Fruit fly (Drosophila melanogaster) whole organism, embryonic: Measurements from ENCODE around the gene Pex10.

Experiments
- Asciz ChIP-seq: fragments of 200-800 bp; sonication (Bioruptor generic); optimal IDR thresholded peaks from 2 replicates; lab custom pipeline; 2017; ENCODE audit warnings: missing biosample characterization, mild to moderate bottlenecking, missing genetic modification characterization, missing genetic modification reagents
- Atf3 ChIP-seq: fragments of 200-800 bp; sonication (Bioruptor generic); optimal IDR thresholded peaks from 3 replicates; lab custom pipeline; 2016; ENCODE audit warnings: missing biosample characterization, missing genetic modification characterization
- Atf6 ChIP-seq: fragments of 200-800 bp; sonication (Bioruptor generic); IDR thresholded peaks from 2 replicates; pipeline ENCODE4 v1.3.6; 2022; ENCODE audit warnings: missing biosample characterization, missing genetic modification characterization
- CG10959 ChIP-seq: fragments of 200-800 bp; sonication (Bioruptor generic); IDR thresholded peaks from 2 replicates; pipeline ENCODE4 v1.3.6; 2022; ENCODE audit warnings: missing biosample characterization, missing genetic modification characterization
- CG11085 ChIP-seq: fragments of 200-800 bp; sonication (Bioruptor generic); IDR thresholded peaks from 2 replicates; pipeline ENCODE4 v1.3.6; 2022; ENCODE audit warnings: missing biosample characterization, missing genetic modification characterization
- CG11247 ChIP-seq: fragments of 200-800 bp; sonication (Bioruptor generic); IDR thresholded peaks from 2 replicates; pipeline ENCODE4 v1.3.6; 2022; ENCODE audit warnings: missing biosample characterization, missing genetic modification characterization
- CG12391 ChIP-seq: fragments of 200-800 bp; sonication (Bioruptor generic); optimal IDR thresholded peaks from 3 replicates; lab custom pipeline; 2018; ENCODE audit warnings: missing biosample characterization, mild to moderate bottlenecking, missing genetic modification characterization, moderate library complexity
- CG12659 ChIP-seq: fragments of 200-800 bp; sonication (Bioruptor generic); optimal IDR thresholded peaks from 3 replicates; lab custom pipeline; 2017; ENCODE audit warnings: mild to moderate bottlenecking, missing biosample characterization, missing genetic modification reagents, missing genetic modification characterization
- CG12942 ChIP-seq: fragments of 200-800 bp; sonication (Bioruptor generic); optimal IDR thresholded peaks from 3 replicates; lab custom pipeline; 2016; ENCODE audit warnings: missing biosample characterization, missing genetic modification characterization
- CG13624 ChIP-seq: fragments of 200-800 bp; sonication (Bioruptor generic); optimal IDR thresholded peaks from 2 replicates; lab custom pipeline; 2016; ENCODE audit warnings: missing biosample characterization, missing genetic modification characterization
- CG14667 ChIP-seq: fragments of 200-800 bp; sonication (Bioruptor generic); IDR thresholded peaks from 2 replicates; pipeline ENCODE4 v1.3.6; 2022; ENCODE audit warnings: missing biosample characterization, missing genetic modification characterization
- CG18262 ChIP-seq: fragments of 200-800 bp; optimal IDR thresholded peaks from 3 replicates; lab custom pipeline; 2019; ENCODE audit warnings: missing biosample characterization, mild to moderate bottlenecking, missing genetic modification characterization, moderate library complexity
- CG1832 ChIP-seq: fragments of 200-800 bp; sonication (Bioruptor generic); optimal IDR thresholded peaks from 2 replicates; lab custom pipeline; 2017; ENCODE audit warnings: missing biosample characterization, mild to moderate bottlenecking, missing genetic modification characterization, inconsistent platforms
- CG18476 ChIP-seq: fragments of 200-800 bp; sonication (Bioruptor generic); optimal IDR thresholded peaks from 2 replicates; lab custom pipeline; 2016; ENCODE audit warnings: missing biosample characterization, mild to moderate bottlenecking, missing genetic modification characterization
- CG18599 ChIP-seq: fragments of 200-800 bp; sonication (Bioruptor generic); optimal IDR thresholded peaks from 3 replicates; lab custom pipeline; 2017; ENCODE audit warnings: missing biosample characterization, missing genetic modification characterization, mild to moderate bottlenecking, moderate library complexity, missing genetic modification reagents
- CG2678 ChIP-seq: fragments of 200-800 bp; sonication (Bioruptor generic); optimal IDR thresholded peaks from 3 replicates; lab custom pipeline; 2019; ENCODE audit warnings: missing biosample characterization, mild to moderate bottlenecking, missing genetic modification characterization, moderate library complexity
- CG3281 ChIP-seq: fragments of 200-800 bp; sonication (Bioruptor generic); optimal IDR thresholded peaks from 3 replicates; lab custom pipeline; 2017; ENCODE audit warnings: missing biosample characterization, mild to moderate bottlenecking, missing genetic modification characterization
- CG33557 ChIP-seq: fragments of 200-800 bp; sonication (Bioruptor generic); optimal IDR thresholded peaks from 2 replicates; lab custom pipeline; 2019; ENCODE audit warnings: missing biosample characterization, mild to moderate bottlenecking, missing genetic modification characterization, moderate library complexity
- CG42726 ChIP-seq: fragments of 200-800 bp; sonication (Bioruptor generic); IDR thresholded peaks from 2 replicates; pipeline ENCODE4 v1.3.6; 2022; ENCODE audit warnings: missing biosample characterization, missing genetic modification characterization; ENCODE audit not compliant: partially characterized antibody
- CG4820 ChIP-seq: fragments of 200-800 bp; sonication (Bioruptor generic); optimal IDR thresholded peaks from 3 replicates; lab custom pipeline; 2016; ENCODE audit warnings: missing biosample characterization, missing genetic modification characterization
- CG8290 ChIP-seq, 3 experiments: fragments of 200-800 bp; sonication (Bioruptor generic); optimal IDR thresholded peaks; 2 replicates each; lab custom pipeline; 2016 to 2019; ENCODE audit warnings: missing biosample characterization in 3 of 3, missing genetic modification characterization in 3 of 3, mild to moderate bottlenecking in 2 of 3, moderate library complexity in 1 of 3
- CG8924 ChIP-seq: fragments of 200-800 bp; optimal IDR thresholded peaks from 3 replicates; lab custom pipeline; 2019; ENCODE audit warnings: missing biosample characterization, mild to moderate bottlenecking, missing genetic modification characterization, moderate library complexity
- CG9797 ChIP-seq: fragments of 200-800 bp; sonication (Bioruptor generic); optimal IDR thresholded peaks from 3 replicates; lab custom pipeline; 2018; ENCODE audit warnings: missing biosample characterization, mild to moderate bottlenecking, missing genetic modification characterization
- CG9932 ChIP-seq: fragments of 200-800 bp; sonication (Bioruptor generic); IDR thresholded peaks from 2 replicates; pipeline ENCODE4 v1.3.6; 2022; ENCODE audit warnings: missing biosample characterization, missing genetic modification characterization
- Doc2 ChIP-seq: fragments of 200-800 bp; sonication (Bioruptor generic); IDR thresholded peaks from 2 replicates; pipeline ENCODE4 v1.3.6; 2022; ENCODE audit warnings: missing biosample characterization, missing genetic modification characterization
- Dref ChIP-seq: fragments of 200-800 bp; sonication (Bioruptor generic); IDR thresholded peaks from 2 replicates; pipeline ENCODE4 v1.3.6; 2022; ENCODE audit warnings: missing biosample characterization, missing genetic modification characterization
- Mrtf ChIP-seq: fragments of 200-800 bp; sonication (Bioruptor generic); IDR thresholded peaks from 3 replicates; pipeline ENCODE4 v1.3.6; 2022; ENCODE audit warnings: missing biosample characterization, missing genetic modification characterization
- NFAT ChIP-seq: fragments of 200-800 bp; sonication (Bioruptor generic); IDR thresholded peaks from 2 replicates; pipeline ENCODE4 v1.3.6; 2022; ENCODE audit warnings: missing biosample characterization, missing genetic modification characterization
- PHDP ChIP-seq: fragments of 200-800 bp; sonication (Bioruptor generic); optimal IDR thresholded peaks from 3 replicates; lab custom pipeline; 2018; ENCODE audit warnings: missing biosample characterization, mild to moderate bottlenecking, missing genetic modification characterization, moderate library complexity
- Sox102F ChIP-seq: fragments of 200-800 bp; sonication (Bioruptor generic); optimal IDR thresholded peaks from 2 replicates; lab custom pipeline; 2018; ENCODE audit warnings: missing biosample characterization, mild to moderate bottlenecking, missing genetic modification characterization, moderate library complexity
- Tbp ChIP-seq: fragments of >200 bp; optimal IDR thresholded peaks from 2 replicates; lab custom pipeline; 2018; ENCODE audit warnings: missing biosample characterization, missing genetic modification characterization
- Xrp1 ChIP-seq: fragments of 200-800 bp; sonication (Bioruptor generic); IDR thresholded peaks from 2 replicates; pipeline ENCODE4 v1.3.6; 2022; ENCODE audit warnings: missing biosample characterization, missing genetic modification characterization
- bbx ChIP-seq: fragments of 200-800 bp; sonication (Bioruptor generic); IDR thresholded peaks from 2 replicates; pipeline ENCODE4 v1.3.6; 2022; ENCODE audit warnings: missing biosample characterization, missing genetic modification characterization; ENCODE audit not compliant: partially characterized antibody
- crp ChIP-seq, 2 experiments: fragments of 200-800 bp; sonication (Bioruptor generic); optimal IDR thresholded peaks; 2 replicates in 1 of 2; 3 replicates in 1 of 2; lab custom pipeline; 2017; ENCODE audit warnings: missing biosample characterization in 2 of 2, missing genetic modification characterization in 2 of 2, mild to moderate bottlenecking in 1 of 2, moderate library complexity in 1 of 2
- gsb-n ChIP-seq: fragments of 200-800 bp; sonication (Bioruptor generic); optimal IDR thresholded peaks from 3 replicates; lab custom pipeline; 2018; ENCODE audit warnings: missing biosample characterization, mild to moderate bottlenecking, missing genetic modification characterization
- gt ChIP-seq: fragments of 200-800 bp; sonication (Bioruptor generic); IDR thresholded peaks from 2 replicates; pipeline ENCODE4 v1.3.6; 2022; ENCODE audit warnings: missing biosample characterization, missing genetic modification characterization
- hbn ChIP-seq: fragments of 200-800 bp; sonication (Bioruptor generic); IDR thresholded peaks from 2 replicates; pipeline ENCODE4 v1.3.6; 2022; ENCODE audit warnings: missing biosample characterization, missing genetic modification characterization; ENCODE audit not compliant: partially characterized antibody
- jigr1 ChIP-seq: fragments of 200-800 bp; sonication (Bioruptor generic); IDR thresholded peaks from 3 replicates; pipeline ENCODE4 v1.3.6; 2022; ENCODE audit warnings: missing biosample characterization, missing genetic modification characterization
- lilli ChIP-seq: fragments of 200-800 bp; sonication (Bioruptor generic); optimal IDR thresholded peaks from 3 replicates; lab custom pipeline; 2016; ENCODE audit warnings: missing biosample characterization, missing genetic modification characterization
- p53 ChIP-seq: fragments of 200-800 bp; sonication (Bioruptor generic); optimal IDR thresholded peaks from 2 replicates; lab custom pipeline; 2016; ENCODE audit warnings: missing biosample characterization, missing genetic modification characterization
- pan ChIP-seq, 4 experiments: fragments of >200 bp in 3 of 4; fragments of 200-800 bp in 1 of 4; sonication (Bioruptor generic) in 1 of 4; optimal IDR thresholded peaks in 3 of 4; IDR thresholded peaks in 1 of 4; 2 replicates each; pipeline versions ENCODE4 v1.3.6 to Lab custom; 2017 to 2022; ENCODE audit warnings: missing biosample characterization in 2 of 4, missing genetic modification characterization in 2 of 4, mixed read lengths in 1 of 4
- pho ChIP-seq: fragments of 200-800 bp; sonication (Bioruptor generic); optimal IDR thresholded peaks from 2 replicates; lab custom pipeline; 2016; ENCODE audit warnings: missing biosample characterization, missing genetic modification characterization
- pita ChIP-seq: fragments of 200-800 bp; sonication (Bioruptor generic); optimal IDR thresholded peaks from 2 replicates; lab custom pipeline; 2017; ENCODE audit warnings: missing biosample characterization, mild to moderate bottlenecking, missing genetic modification characterization
- tio ChIP-seq: fragments of 200-800 bp; sonication (Bioruptor generic); optimal IDR thresholded peaks from 2 replicates; lab custom pipeline; 2017; ENCODE audit warnings: missing biosample characterization, missing genetic modification characterization, inconsistent platforms
- toy ChIP-seq: fragments of 200-800 bp; sonication (Bioruptor generic); IDR thresholded peaks from 2 replicates; pipeline ENCODE4 v1.3.6; 2022; ENCODE audit warnings: missing biosample characterization, missing genetic modification characterization
- unpg ChIP-seq: fragments of 200-800 bp; sonication (Bioruptor generic); optimal IDR thresholded peaks from 3 replicates; lab custom pipeline; 2018; ENCODE audit warnings: missing biosample characterization, mild to moderate bottlenecking, missing genetic modification characterization, moderate library complexity
- vnd ChIP-seq: fragments of 200-800 bp; sonication (Bioruptor generic); IDR thresholded peaks from 3 replicates; pipeline ENCODE4 v1.3.6; 2022; ENCODE audit warnings: missing biosample characterization, missing genetic modification characterization; ENCODE audit not compliant: partially characterized antibody
- wor ChIP-seq: fragments of 200-800 bp; sonication (Bioruptor generic); IDR thresholded peaks from 2 replicates; pipeline ENCODE4 v1.3.6; 2022; ENCODE audit warnings: missing biosample characterization, missing genetic modification characterization

Pex10 gene

DNA sequence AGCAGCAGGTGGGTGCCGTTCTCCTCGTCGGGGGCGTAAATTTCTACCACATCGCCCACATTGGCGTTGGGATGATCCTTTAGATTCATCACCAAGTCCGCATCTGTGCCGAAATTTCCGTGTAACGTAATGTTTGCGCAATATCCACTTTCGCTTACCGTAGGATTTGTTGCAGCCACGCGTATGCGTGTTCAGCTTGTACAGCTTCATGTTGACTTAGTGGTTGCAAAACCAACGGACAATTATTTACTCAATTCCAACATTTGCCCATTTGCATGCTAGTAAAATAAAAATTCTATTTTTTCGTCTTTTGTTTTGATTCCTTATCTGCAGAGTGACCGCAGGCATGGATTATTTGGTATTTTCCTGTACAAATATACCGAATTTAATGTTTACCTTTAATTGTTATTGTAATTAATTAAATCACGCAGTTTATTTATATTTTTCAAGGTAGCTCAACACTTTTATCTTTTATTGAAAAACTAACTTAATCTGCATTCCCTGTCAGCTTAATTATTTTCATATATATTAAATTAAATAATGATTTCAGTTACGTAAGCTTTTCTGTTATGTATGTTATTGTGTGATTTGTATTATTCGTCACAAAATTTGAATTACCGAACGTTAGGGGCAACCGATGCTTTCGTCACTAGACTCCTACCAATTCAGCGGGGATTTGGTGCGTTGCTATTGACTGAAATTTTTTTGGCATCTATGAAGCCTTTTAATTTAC lies 24.2 kb upstream of the Pex10 start, which contains the start of gene Iml1 (continued):
- TF ChIP-seq CG18262 (tag; lab: Kevin White, UChicago) (no peak), Dref (GFP tag; lab: Robert Waterston, UW) (no peak), CG13624 (GFP tag; lab: Kevin White, UChicago) (no peak), Atf3 (no peak), CG12659 (GFP tag; lab: Kevin White, UChicago) (peak; percentile 30), CG1832 (no peak), toy (0 out of 2 replicates have a peak, but pooled peaks have one; percentile 14), CG2678 (tag; lab: Kevin White, UChicago) (no peak), CG14667 (GFP tag; lab: Robert Waterston, UW) (peak; percentile 31; the same call in 1 of the 2 replicates), p53 (GFP tag; lab: Kevin White, UChicago) (no peak), Mrtf (GFP tag; lab: Robert Waterston, UW) (no peak; the same call in 2 of the 3 replicates), lilli (GFP tag; lab: Kevin White, UChicago) (no peak), Asciz (GFP tag; lab: Kevin White, UChicago) (no peak), CG11085 (GFP tag; lab: Robert Waterston, UW) (0 out of 2 replicates have a peak, but pooled peaks have one; percentile 20), CG8924 (tag; lab: Kevin White, UChicago) (peak; percentile 60), CG12391 (tag; lab: Kevin White, UChicago) (peak; percentile 68), gt (GFP tag; lab: Robert Waterston, UW) (no peak), CG9932 (peak; percentile 79), Xrp1 (GFP tag; lab: Robert Waterston, UW) (no peak), Atf6 (GFP tag; lab: Robert Waterston, UW) (peak; percentile 33; the same call in 1 of the 2 replicates), pan (optimal IDR thresholded peaks at IDR 0.05; lab: Kevin White, UChicago) (no peak), pan (GFP tag; optimal IDR thresholded peaks at IDR 0.05 in 1 of 2, IDR thresholded peaks at IDR 0.05 in 1 of 2) (peak in 1 of 2 experiments; percentile 53), CG4820 (GFP tag; lab: Kevin White, UChicago) (peak; percentile 27), unpg (GFP tag; lab: Kevin White, UChicago) (no peak), Doc2 (GFP tag; lab: Robert Waterston, UW) (no peak), bbx (GFP tag; lab: Robert Waterston, UW) (no peak), CG10959 (GFP tag; lab: Robert Waterston, UW) (no peak), pho (GFP tag; lab: Kevin White, UChicago) (no peak), CG11247 (GFP tag; lab: Robert Waterston, UW) (peak; percentile 50), pita (no peak), crp (GFP tag; optimal IDR thresholded peaks at IDR 0.05; lab: Kevin White, UChicago) (no peak), Tbp (GFP tag; lab: Kevin White, UChicago) (no peak), CG12942 (GFP tag; lab: Kevin White, UChicago) (peak; percentile 31), NFAT (GFP tag; lab: Robert Waterston, UW) (peak; percentile 54), wor (GFP tag; lab: Robert Waterston, UW) (no peak), vnd (GFP tag; lab: Robert Waterston, UW) (no peak), gsb-n (tag; lab: Kevin White, UChicago) (no peak), PHDP (tag; lab: Kevin White, UChicago) (no peak), Sox102F (GFP tag; lab: Kevin White, UChicago) (no peak), CG33557 (GFP tag; lab: Kevin White, UChicago) (no peak), CG9797 (GFP tag; lab: Kevin White, UChicago) (peak; percentile 66), CG8290 (GFP tag; optimal IDR thresholded peaks at IDR 0.05; lab: Kevin White, UChicago) (no peak), CG8290 (tag; optimal IDR thresholded peaks at IDR 0.05; lab: Kevin White, UChicago) (no peak), tio (no peak), CG18476 (no peak), CG18599 (GFP tag; lab: Kevin White, UChicago) (no peak), jigr1 (GFP tag; lab: Robert Waterston, UW) (peak; percentile 44; the same call in 1 of the 3 replicates), CG3281 (GFP tag; lab: Kevin White, UChicago) (no peak), CG42726 (GFP tag; lab: Robert Waterston, UW) (no peak), hbn (GFP tag; lab: Robert Waterston, UW) (no peak)
